Fruit fly (Drosophila melanogaster): Measurements from ENCODE around the gene Rca1.

DNA sequence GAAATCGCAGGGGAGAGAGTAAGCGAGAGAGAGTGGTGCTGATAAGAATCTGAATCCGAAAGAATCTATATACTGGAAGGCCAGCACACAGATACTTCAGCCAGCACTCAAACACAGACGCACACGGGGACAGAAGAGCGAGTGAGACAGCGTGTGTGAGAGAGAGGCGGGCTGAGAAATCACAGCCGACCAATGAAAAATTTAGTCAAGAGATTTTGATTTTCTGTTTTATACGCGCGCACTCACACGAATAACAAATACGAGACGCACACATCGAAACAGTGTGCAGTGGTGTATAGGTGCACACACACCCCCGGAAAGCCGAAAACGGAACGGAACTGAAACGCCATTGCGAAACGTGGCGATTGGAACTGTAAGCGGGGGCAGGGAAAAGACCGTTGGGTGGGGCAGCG, 18.4 kb upstream of the Rca1 start:
- TF ChIP-seq Lpt (GFP tag; optimal IDR thresholded peaks at IDR 0.05) (no peak), CG33557 (GFP tag; optimal IDR thresholded peaks at IDR 0.05) (no peak), Bteb2 (GFP tag; optimal IDR thresholded peaks at IDR 0.05) (no peak), amos (GFP tag; IDR thresholded peaks at IDR 0.05; ENCODE audit: partially characterized antibody) (no peak), zf30C (GFP tag; optimal IDR thresholded peaks at IDR 0.05) (no peak), CTCF (GFP tag; optimal IDR thresholded peaks at IDR 0.05) (no peak), Sox102F (GFP tag; optimal IDR thresholded peaks at IDR 0.05) (no peak), CG1233 (GFP tag; optimal IDR thresholded peaks at IDR 0.05) (no peak), Hr39 (optimal IDR thresholded peaks at IDR 0.05) (no peak), CG17359 (tag; optimal IDR thresholded peaks at IDR 0.05) (no peak), CG9876 (GFP tag; optimal IDR thresholded peaks at IDR 0.05) (no peak)

All from whole organism, embryonic.